Worm (Caenorhabditis elegans) whole organism, early embryonic: ENCODE results near the gene Y39A3A.2.
"Not testable (repeated sequence)": the region's sequence is repeated elsewhere in the genome, so short reads cannot be mapped to it uniquely, and the experiment has no call there.

Source experiments
- B0310.2 ChIP-seq: sonication (generic microtip); optimal IDR thresholded peaks from 2 replicates; lab custom pipeline; 2016; ENCODE audit warnings: mild to moderate bottlenecking, missing genetic modification characterization, missing compliant biosample characterization
- F13C5.2 ChIP-seq: sonication (generic microtip); optimal IDR thresholded peaks from 2 replicates; lab custom pipeline; 2017; ENCODE audit warnings: mild to moderate bottlenecking, missing genetic modification characterization, inconsistent platforms, missing compliant biosample characterization
- aly-1 ChIP-seq: sonication (generic microtip); optimal IDR thresholded peaks from 2 replicates; lab custom pipeline; 2016; ENCODE audit warnings: missing genetic modification characterization, missing compliant biosample characterization
- ama-1 ChIP-seq: fragments of 150-350 bp; optimal IDR thresholded peaks from 2 replicates; lab custom pipeline; 2014
- ceh-13 ChIP-seq: fragments of 200-800 bp; sonication (Bioruptor generic); optimal IDR thresholded peaks from 2 replicates; lab custom pipeline; 2018; ENCODE audit warnings: mild to moderate bottlenecking, missing genetic modification characterization, missing compliant biosample characterization
- ceh-36 ChIP-seq: sonication (generic microtip); optimal IDR thresholded peaks from 2 replicates; lab custom pipeline; 2016; ENCODE audit warnings: missing genetic modification characterization, inconsistent platforms, missing compliant biosample characterization
- ets-7 ChIP-seq: sonication (generic microtip); optimal IDR thresholded peaks from 2 replicates; lab custom pipeline; 2016; ENCODE audit warnings: missing genotype, missing genetic modification characterization, missing compliant biosample characterization
- flt-1 ChIP-seq: fragments of 200-800 bp; sonication (Bioruptor generic); IDR thresholded peaks from 2 replicates; pipeline ENCODE4 v1.3.6; 2022; ENCODE audit warnings: missing genetic modification characterization, missing compliant biosample characterization
- hmbx-1 ChIP-seq: sonication (generic microtip); optimal IDR thresholded peaks from 2 replicates; lab custom pipeline; 2016; ENCODE audit warnings: mild to moderate bottlenecking, missing genetic modification characterization, missing compliant biosample characterization
- hmg-4 ChIP-seq: fragments of 200-800 bp; sonication (Bioruptor generic); optimal IDR thresholded peaks from 2 replicates; lab custom pipeline; 2018; ENCODE audit warnings: mild to moderate bottlenecking, missing genetic modification characterization, missing compliant biosample characterization
- hnd-1 ChIP-seq: sonication (generic microtip); optimal IDR thresholded peaks from 2 replicates; lab custom pipeline; 2016; ENCODE audit warnings: missing genetic modification characterization, missing compliant biosample characterization
- pes-1 ChIP-seq: fragments of 200-800 bp; sonication (Bioruptor generic); IDR thresholded peaks from 2 replicates; pipeline ENCODE4 v1.3.6; 2022; ENCODE audit warnings: missing genetic modification reagents, missing genetic modification characterization, missing compliant biosample characterization
- scrt-1 ChIP-seq: fragments of 200-800 bp; sonication (Bioruptor generic); IDR thresholded peaks from 2 replicates; pipeline ENCODE4 v1.3.6; 2022; ENCODE audit warnings: missing genetic modification characterization, missing compliant biosample characterization
- sea-1 ChIP-seq: fragments of 200-800 bp; sonication (Bioruptor generic); conservative IDR thresholded peaks from 2 replicates; pipeline ENCODE4 v1.3.6; 2022; ENCODE audit warnings: missing genetic modification characterization, missing compliant biosample characterization
- tbx-11 ChIP-seq: fragments of 200-800 bp; sonication (Bioruptor generic); IDR thresholded peaks from 2 replicates; pipeline ENCODE4 v1.3.6; 2022; ENCODE audit warnings: missing genetic modification characterization, missing compliant biosample characterization
- tbx-37 ChIP-seq: fragments of 200-800 bp; sonication (Bioruptor generic); conservative IDR thresholded peaks from 2 replicates; pipeline ENCODE4 v1.3.6; 2022; ENCODE audit warnings: missing genetic modification reagents, missing genetic modification characterization, missing compliant biosample characterization
- tra-4 ChIP-seq: sonication (generic microtip); optimal IDR thresholded peaks from 2 replicates; lab custom pipeline; 2017; ENCODE audit warnings: missing genetic modification characterization, missing compliant biosample characterization

The Y39A3A.2 gene

ce11 chrIII:2091367-2091766, 33.9 kb upstream of the Y39A3A.2 start:
- TF ChIP-seq aly-1 (tag; lab: Kevin White, UChicago) (no peak), F13C5.2 (no peak), tbx-11 (GFP tag; lab: Robert Waterston, UW) (no peak), hmbx-1 (tag; lab: Kevin White, UChicago) (no peak), scrt-1 (GFP tag; lab: Robert Waterston, UW) (no peak), tbx-37 (GFP tag; lab: Robert Waterston, UW) (no peak), sea-1 (no peak), ama-1 (lab: Kevin White, UChicago) (no peak), pes-1 (no peak)

ce11 chrIII:2090695-2091094, 33.2 kb upstream of the Y39A3A.2 start:
- no peak for TF ChIP-seq flt-1
- no peak for TF ChIP-seq ceh-36
- TF ChIP-seq sea-1 = no peak
- no peak for TF ChIP-seq tra-4 (tag; lab: Kevin White, UChicago)
- TF ChIP-seq pes-1 = no peak
- TF ChIP-seq tbx-37 (GFP tag; lab: Robert Waterston, UW) = no peak
- TF ChIP-seq hmbx-1 (tag; lab: Kevin White, UChicago) = no peak
- TF ChIP-seq aly-1 (tag; lab: Kevin White, UChicago) = no peak
- TF ChIP-seq ama-1 (lab: Kevin White, UChicago) = no peak
- no peak for TF ChIP-seq F13C5.2
- no peak for TF ChIP-seq hnd-1
- TF ChIP-seq ets-7 (tag; lab: Kevin White, UChicago) = no peak
- no peak for TF ChIP-seq scrt-1 (GFP tag; lab: Robert Waterston, UW)
- no peak for TF ChIP-seq tbx-11 (GFP tag; lab: Robert Waterston, UW)
- TF ChIP-seq ceh-13 (GFP tag; lab: Kevin White, UChicago) = no peak
- TF ChIP-seq B0310.2 (tag; lab: Kevin White, UChicago) = no peak
- no peak for TF ChIP-seq hmg-4 (GFP tag; lab: Kevin White, UChicago)

- TF ChIP-seq tra-4 (tag; lab: Kevin White, UChicago) = no peak
These were observed 32.0 kb upstream of the Y39A3A.2 start for ce11 chrIII:2089453-2089852.

ce11 chrIII:2084829-2085228, 27.4 kb upstream of the Y39A3A.2 start:
- TF ChIP-seq F13C5.2 (no peak), flt-1 (no peak), tra-4 (tag; lab: Kevin White, UChicago) (no peak), scrt-1 (GFP tag; lab: Robert Waterston, UW) (no peak), pes-1 (no peak), ceh-36 (no peak), B0310.2 (tag; lab: Kevin White, UChicago) (no peak), ama-1 (lab: Kevin White, UChicago) (no peak), tbx-37 (GFP tag; lab: Robert Waterston, UW) (no peak), hmg-4 (GFP tag; lab: Kevin White, UChicago) (no peak), hmbx-1 (tag; lab: Kevin White, UChicago) (no peak), aly-1 (tag; lab: Kevin White, UChicago) (no peak), tbx-11 (GFP tag; lab: Robert Waterston, UW) (no peak), ets-7 (tag; lab: Kevin White, UChicago) (no peak), ceh-13 (GFP tag; lab: Kevin White, UChicago) (no peak), hnd-1 (no peak)

ce11 chrIII:2082519-2082918, 25.0 kb upstream of the Y39A3A.2 start, which contains the start of gene cpt-3:
TSS of gene cpt-3 (plus strand) at chrIII:2082819.
- TF ChIP-seq sea-1, pes-1, ceh-36: not testable (repeated sequence)

- TF ChIP-seq hnd-1 = no peak
- TF ChIP-seq B0310.2 (tag; lab: Kevin White, UChicago) = no peak
- no peak for TF ChIP-seq hmg-4 (GFP tag; lab: Kevin White, UChicago)
- no peak for TF ChIP-seq tbx-11 (GFP tag; lab: Robert Waterston, UW)
- no peak for TF ChIP-seq flt-1
- TF ChIP-seq tbx-37 (GFP tag; lab: Robert Waterston, UW) = no peak
These were observed 19.2 kb upstream of the Y39A3A.2 start, which contains the start of gene Y39A3A.4 for ce11 chrIII:2076546-2077134. TSS of gene Y39A3A.4 (minus strand) at chrIII:2076596.

- TF ChIP-seq hnd-1 = no peak
- no peak for TF ChIP-seq tra-4 (tag; lab: Kevin White, UChicago)
- no peak for TF ChIP-seq B0310.2 (tag; lab: Kevin White, UChicago)
- TF ChIP-seq hmg-4 (GFP tag; lab: Kevin White, UChicago) = no peak
- no peak for TF ChIP-seq flt-1
- TF ChIP-seq ceh-36 = no peak
- TF ChIP-seq tbx-37 (GFP tag; lab: Robert Waterston, UW) = no peak
- TF ChIP-seq sea-1 = no peak
- no peak for TF ChIP-seq scrt-1 (GFP tag; lab: Robert Waterston, UW)
- no peak for TF ChIP-seq F13C5.2
- no peak for TF ChIP-seq ets-7 (tag; lab: Kevin White, UChicago)
- TF ChIP-seq tbx-11 (GFP tag; lab: Robert Waterston, UW) = no peak
- TF ChIP-seq pes-1 = no peak
- TF ChIP-seq hmbx-1 (tag; lab: Kevin White, UChicago) = no peak
- TF ChIP-seq ceh-13 (GFP tag; lab: Kevin White, UChicago) = no peak
These were observed 10.8 kb upstream of the Y39A3A.2 start, which contains the start of gene Y39A3A.3 for ce11 chrIII:2068248-2068647. TSS of gene Y39A3A.3 (minus strand) at chrIII:2068348.

- TF ChIP-seq sea-1 = 0 out of 2 replicates have a peak, but pooled peaks have one; percentile 31
These were observed 7.5 kb upstream of the Y39A3A.2 start for ce11 chrIII:2064936-2065335.
